Fruit fly (Drosophila melanogaster) whole organism, adult: ENCODE results near the gene CG6937.

Experiments
- CG33017 ChIP-seq: fragments of 200-800 bp; sonication (Bioruptor generic); optimal IDR thresholded peaks from 2 replicates; lab custom pipeline; 2018; ENCODE audit warnings: missing biosample characterization, mild to moderate bottlenecking, missing genetic modification characterization, moderate library complexity
- Clk ChIP-seq: fragments of 200-800 bp; sonication (Bioruptor generic); optimal IDR thresholded peaks from 2 replicates; lab custom pipeline; 2017; ENCODE audit warnings: missing biosample characterization, missing genetic modification characterization
- Hr96 ChIP-seq: fragments of 200-800 bp; sonication (Bioruptor generic); optimal IDR thresholded peaks from 2 replicates; lab custom pipeline; 2016; ENCODE audit warnings: missing biosample characterization, missing genetic modification characterization
- Mnt ChIP-seq: fragments of 200-800 bp; sonication (Bioruptor generic); optimal IDR thresholded peaks from 2 replicates; lab custom pipeline; 2016; ENCODE audit warnings: missing biosample characterization, mild to moderate bottlenecking, missing genetic modification characterization
- kay ChIP-seq: fragments of 200-800 bp; sonication (Bioruptor generic); peaks from one replicate; lab custom pipeline; 2016; ENCODE audit warnings: missing biosample characterization, missing genetic modification characterization, borderline replicate concordance
- ovo ChIP-seq: fragments of 200-800 bp; sonication (Bioruptor generic); optimal IDR thresholded peaks from 2 replicates; lab custom pipeline; 2016; ENCODE audit warnings: missing biosample characterization, missing genetic modification characterization
- pad ChIP-seq: fragments of 200-800 bp; sonication (Bioruptor generic); optimal IDR thresholded peaks from 3 replicates; lab custom pipeline; 2017; ENCODE audit warnings: missing biosample characterization, missing genetic modification characterization, mild to moderate bottlenecking, moderate library complexity, missing genetic modification reagents
- tj ChIP-seq: fragments of 200-800 bp; sonication (Bioruptor generic); optimal IDR thresholded peaks from 3 replicates; lab custom pipeline; 2017; ENCODE audit warnings: missing biosample characterization, mild to moderate bottlenecking, missing genetic modification characterization, moderate library complexity

- TF ChIP-seq kay (GFP tag; lab: Kevin White, UChicago) = no peak
- TF ChIP-seq Hr96 (GFP tag; lab: Kevin White, UChicago) = no peak
- TF ChIP-seq tj (GFP tag; lab: Kevin White, UChicago) = no peak
- no peak for TF ChIP-seq Clk
- no peak for TF ChIP-seq CG33017 (tag; lab: Kevin White, UChicago)
- no peak for TF ChIP-seq pad (GFP tag; lab: Kevin White, UChicago)
- no peak for TF ChIP-seq ovo (GFP tag; lab: Kevin White, UChicago)
- TF ChIP-seq Mnt (GFP tag; lab: Kevin White, UChicago) = no peak
Observed at dm6 chr3R:22569888-22570287, 14.7 kb upstream of the CG6937 start, which contains the start of gene CG33110.
